Worm (Caenorhabditis elegans): ENCODE measurements around the gene T08D2.6.

ce11 chrX:146832-147231, 35.1 kb downstream of the T08D2.6 start:
- TF ChIP-seq ceh-82 (tag; optimal IDR thresholded peaks at IDR 0.05) (no peak), ztf-11 (tag; optimal IDR thresholded peaks at IDR 0.05) (no peak), ama-1 (optimal IDR thresholded peaks at IDR 0.05) (no peak), mep-1 (tag; optimal IDR thresholded peaks at IDR 0.05) (no peak), ZK546.5 (tag; optimal IDR thresholded peaks at IDR 0.05) (no peak)
